Worm (Caenorhabditis elegans) whole organism, early embryonic: ENCODE data around the gene nos-1.

ENCODE experiments used
- ama-1 ChIP-seq: fragments of 150-350 bp; optimal IDR thresholded peaks from 2 replicates; lab custom pipeline; 2014
- ceh-36 ChIP-seq: sonication (generic microtip); optimal IDR thresholded peaks from 2 replicates; lab custom pipeline; 2016; ENCODE audit warnings: missing genetic modification characterization, inconsistent platforms, missing compliant biosample characterization

ce11 chrII:10953065-10953464, at the start of gene nos-1:
- TF ChIP-seq ama-1 (lab: Kevin White, UChicago) (no peak), ceh-36 (no peak)
